Worm (Caenorhabditis elegans) whole organism, L3 larva: ENCODE measurements around the gene C50F7.3.

Source experiments
- ama-1 ChIP-seq: fragments of 150-350 bp; optimal IDR thresholded peaks from 2 replicates; lab custom pipeline; 2018
- ceh-16 ChIP-seq: sonication (generic microtip); optimal IDR thresholded peaks from 2 replicates; lab custom pipeline; 2017; ENCODE audit warnings: missing biosample characterization, missing genetic modification characterization
- elt-2 ChIP-seq: sonication (generic microtip); optimal IDR thresholded peaks from 2 replicates; lab custom pipeline; 2016; ENCODE audit warnings: missing genetic modification reagents, mild to moderate bottlenecking, missing genetic modification characterization, missing compliant biosample characterization
- elt-3 ChIP-seq, 3 experiments: fragments of 150-350 bp in 1 of 3; sonication (generic microtip) in 2 of 3; optimal IDR thresholded peaks; 2 replicates in 2 of 3; 4 replicates in 1 of 3; lab custom pipeline; 2014 to 2017; ENCODE audit warnings: missing biosample characterization in 3 of 3, missing genetic modification characterization in 3 of 3
- jun-1 ChIP-seq: fragments of 150-350 bp; optimal IDR thresholded peaks from 2 replicates; lab custom pipeline; 2014; ENCODE audit warnings: missing biosample characterization, missing genetic modification reagents, missing genetic modification characterization
- lin-15B ChIP-seq: fragments of 150-350 bp; optimal IDR thresholded peaks from 2 replicates; lab custom pipeline; 2014; ENCODE audit warnings: missing biosample characterization, missing genetic modification characterization
- mdl-1 ChIP-seq: fragments of 150-350 bp; optimal IDR thresholded peaks from 2 replicates; lab custom pipeline; 2014; ENCODE audit warnings: missing biosample characterization, missing genetic modification characterization
- nfya-1 ChIP-seq: sonication (generic microtip); optimal IDR thresholded peaks from 2 replicates; lab custom pipeline; 2017; ENCODE audit warnings: missing genetic modification characterization, mild to moderate bottlenecking, missing compliant biosample characterization, antibody characterized with exemption, moderate library complexity; ENCODE audit not compliant: insufficient read depth
- nhr-25 ChIP-seq: sonication (generic microtip); optimal IDR thresholded peaks from 2 replicates; lab custom pipeline; 2017; ENCODE audit warnings: missing biosample characterization, missing genetic modification characterization
- nhr-28 ChIP-seq: fragments of 150-350 bp; optimal IDR thresholded peaks from 2 replicates; lab custom pipeline; 2014; ENCODE audit warnings: missing biosample characterization, missing genetic modification characterization
- snpc-4 ChIP-seq: fragments of 150-350 bp; optimal IDR thresholded peaks from 2 replicates; lab custom pipeline; 2014; ENCODE audit warnings: missing biosample characterization, missing genetic modification characterization
- unc-62 ChIP-seq: fragments of 150-350 bp; sonication (generic microtip); optimal IDR thresholded peaks from 4 replicates; lab custom pipeline; 2014; ENCODE audit warnings: missing biosample characterization, missing genetic modification reagents, missing genetic modification characterization
- ztf-11 ChIP-seq: fragments of 150-350 bp; optimal IDR thresholded peaks from 2 replicates; lab custom pipeline; 2014; ENCODE audit warnings: missing biosample characterization, missing genetic modification characterization

DNA sequence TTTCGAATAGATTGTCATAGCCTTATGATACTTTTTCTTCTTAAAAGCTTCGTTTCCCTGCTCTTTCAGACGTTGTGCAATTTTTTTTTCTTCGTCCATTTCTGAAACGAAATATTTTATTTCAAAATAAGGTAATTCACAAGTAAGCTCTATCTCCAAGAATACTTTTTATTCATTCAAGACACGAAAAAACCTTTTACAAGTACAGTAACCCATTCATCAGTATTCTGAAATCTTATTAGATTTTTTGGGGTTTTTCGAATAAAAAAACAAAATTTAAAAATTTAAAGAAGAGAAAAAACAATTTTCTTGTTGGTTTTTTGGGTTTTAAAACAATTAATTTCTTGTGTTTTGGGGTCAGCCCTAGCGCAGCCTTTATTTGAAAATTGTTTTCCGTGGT, 46.7 kb downstream of the C50F7.3 start, which contains the start of gene rpap-3:
- TF ChIP-seq ceh-16 (no peak), jun-1 (tag; lab: Kevin White, UChicago) (no peak), mdl-1 (tag; lab: Kevin White, UChicago) (no peak), ztf-11 (no peak), nhr-25 (tag; lab: Kevin White, UChicago) (no peak), lin-15B (tag; lab: Kevin White, UChicago) (no peak), unc-62 (GFP tag; lab: Kevin White, UChicago) (no peak), ama-1 (lab: Kevin White, UChicago) (no peak), snpc-4 (no peak), elt-2 (tag; lab: Kevin White, UChicago) (no peak), nfya-1 (no peak), nhr-28 (tag; lab: Kevin White, UChicago) (no peak), elt-3 (tag; optimal IDR thresholded peaks at IDR 0.05; lab: Kevin White, UChicago) (no peak)
